Worm (Caenorhabditis elegans): ENCODE data around the gene daf-41.

daf-41 gene

DNA sequence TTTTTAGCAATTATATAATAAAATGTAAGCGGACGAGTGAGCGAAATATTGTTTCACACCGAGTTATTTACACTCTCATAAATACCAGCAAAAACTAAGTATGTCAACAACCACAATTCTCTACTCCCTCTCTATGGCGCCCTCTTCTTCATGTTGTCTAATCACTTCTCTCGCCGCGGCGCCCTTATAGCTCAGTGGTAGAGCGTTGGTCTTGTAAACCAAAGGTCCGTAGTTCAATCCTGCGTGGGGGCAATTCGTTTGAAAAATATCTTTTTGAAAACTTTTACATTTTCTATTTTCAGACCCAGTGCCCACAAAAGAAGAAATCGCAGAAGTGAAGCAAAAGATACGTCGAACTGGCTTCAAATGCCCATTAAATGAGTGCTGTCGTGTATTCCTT is 31.2 kb upstream of the daf-41 start (continued):
- no peak for TF ChIP-seq nhr-85 (tag)
- no peak for TF ChIP-seq C34B4.2 (tag; optimal IDR thresholded peaks at IDR 0.05)
- no peak for TF ChIP-seq hpl-2 (GFP tag; optimal IDR thresholded peaks at IDR 0.05)
- TF ChIP-seq unc-62 (GFP tag; optimal IDR thresholded peaks at IDR 0.05): no peak
- no peak for TF ChIP-seq alr-1 (tag; optimal IDR thresholded peaks at IDR 0.05; ENCODE audit: borderline replicate concordance)
- TF ChIP-seq unc-130 (tag; optimal IDR thresholded peaks at IDR 0.05): peak; percentile 56
- TF ChIP-seq zag-1 (tag; optimal IDR thresholded peaks at IDR 0.05): no peak
- TF ChIP-seq tbx-2 (tag; optimal IDR thresholded peaks at IDR 0.05): peak; percentile 56
- no peak for TF ChIP-seq nhr-11 (tag; optimal IDR thresholded peaks at IDR 0.05)
- peak; percentile 40 to 63 (median 62) for TF ChIP-seq ceh-82 (tag; optimal IDR thresholded peaks at IDR 0.05)
- TF ChIP-seq fkh-8 (tag; optimal IDR thresholded peaks at IDR 0.05): peak; percentile 39
- TF ChIP-seq lir-3 (tag; optimal IDR thresholded peaks at IDR 0.05; ENCODE audit: poor library complexity): peak; percentile 61

DNA sequence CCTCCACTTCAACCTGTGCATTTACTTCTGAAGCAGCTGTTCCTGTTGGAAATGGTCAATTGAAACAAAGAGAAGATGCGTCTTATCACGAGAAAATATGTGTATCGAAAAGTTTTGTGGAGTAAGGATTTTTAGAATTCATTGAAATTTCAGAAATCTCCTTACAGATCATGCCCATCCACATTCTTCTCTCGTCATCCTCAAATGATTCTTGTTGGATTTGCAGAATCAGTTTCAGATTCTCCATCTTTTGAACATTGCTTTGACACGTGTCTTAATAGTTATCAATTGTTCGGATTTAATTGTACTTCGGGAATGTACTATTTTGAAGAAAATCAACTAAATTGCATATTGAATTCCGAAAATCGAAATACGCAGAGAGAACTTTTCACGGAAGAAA is 29.5 kb upstream of the daf-41 start:
- TF ChIP-seq fkh-10 (GFP tag; optimal IDR thresholded peaks at IDR 0.05) (no peak), egl-13 (tag; optimal IDR thresholded peaks at IDR 0.05) (no peak), lin-15B (tag; optimal IDR thresholded peaks at IDR 0.05) (no peak), lin-13 (GFP tag; optimal IDR thresholded peaks at IDR 0.05) (no peak), swsn-7 (tag; optimal IDR thresholded peaks at IDR 0.05) (no peak)

DNA sequence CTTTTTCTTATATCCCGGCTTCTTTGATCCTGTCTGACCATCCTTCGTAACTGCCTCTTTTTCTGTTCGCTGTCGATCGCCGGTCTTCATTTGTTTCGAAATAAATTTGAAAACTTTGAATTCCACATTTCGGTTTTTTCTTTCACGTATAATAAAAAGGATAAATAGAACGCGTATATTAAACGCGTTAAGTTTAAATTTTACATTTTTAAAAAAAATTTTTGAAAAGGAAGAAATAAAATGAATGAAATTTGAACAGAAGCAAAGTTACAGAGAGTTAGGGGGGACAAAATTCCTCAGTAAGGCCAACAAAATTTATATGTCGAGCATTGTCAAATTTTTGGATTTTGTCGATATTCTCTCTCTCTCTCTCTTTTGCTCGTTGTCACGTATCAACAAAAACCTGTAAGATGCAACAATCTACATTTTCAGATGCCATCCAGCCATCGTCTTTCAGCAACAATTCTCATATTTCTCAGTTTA is 27.3 kb upstream of the daf-41 start, which contains the start of the genes T15B12.2 and F52C9.5:
TSS of gene T15B12.2 (minus strand) at position 101 of the 483 bp plus-strand sequence.
TSS of gene F52C9.5 (plus strand) at position 433 of the 483 bp plus-strand sequence.
- no peak for TF ChIP-seq xbp-1 (tag; optimal IDR thresholded peaks at IDR 0.05)

DNA sequence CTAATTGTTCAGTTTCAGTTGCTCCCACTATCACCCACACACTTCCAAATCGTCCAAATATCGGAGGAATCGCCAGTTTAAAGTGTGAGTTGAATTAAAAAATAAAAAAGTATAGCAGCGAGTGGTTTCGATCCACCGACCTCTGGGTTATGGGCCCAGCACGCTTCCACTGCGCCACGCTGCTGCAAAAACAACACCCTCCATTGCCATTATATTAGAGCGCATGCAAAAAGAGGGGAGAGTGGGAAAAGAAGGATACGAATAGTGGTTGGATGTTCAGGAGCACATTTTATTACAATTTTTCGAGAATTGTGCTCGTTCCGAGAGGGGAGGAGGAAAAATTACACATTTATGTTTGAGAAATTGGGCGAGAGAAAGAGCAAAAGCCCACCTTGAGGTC is 20.3 kb upstream of the daf-41 start:
- TF ChIP-seq lin-35 (GFP tag; optimal IDR thresholded peaks at IDR 0.05) (peak; percentile 43 to 61), elt-2 (tag; optimal IDR thresholded peaks at IDR 0.05) (peak; percentile 40), isw-1 (GFP tag; IDR thresholded peaks at IDR 0.05) (no peak; the same call in 1 of the 2 replicates), sox-4 (tag; optimal IDR thresholded peaks at IDR 0.05) (no peak), F16B12.6 (tag; optimal IDR thresholded peaks at IDR 0.05) (no peak), unc-98 (GFP tag; IDR thresholded peaks at IDR 0.05) (0 out of 2 replicates have a peak, but pooled peaks have one; percentile 27), lin-39 (tag; optimal IDR thresholded peaks at IDR 0.05) (peak; percentile 43), mab-9 (GFP tag; IDR thresholded peaks at IDR 0.05) (no peak), ceh-88 (GFP tag; IDR thresholded peaks at IDR 0.05) (0 out of 2 replicates have a peak, but pooled peaks have one; percentile 8), tbx-2 (tag; optimal IDR thresholded peaks at IDR 0.05) (peak; percentile 57), dsc-1 (tag; optimal IDR thresholded peaks at IDR 0.05) (peak; percentile 76), nhr-28 (tag; optimal IDR thresholded peaks at IDR 0.05) (no peak), fkh-10 (GFP tag; optimal IDR thresholded peaks at IDR 0.05) (no peak), nhr-11 (tag; optimal IDR thresholded peaks at IDR 0.05) (no peak), ceh-63 (GFP tag; optimal IDR thresholded peaks at IDR 0.05) (peak; percentile 39), ztf-11 (tag; optimal IDR thresholded peaks at IDR 0.05) (peak in 1 of 2 experiments; percentile 51), rnt-1 (tag; optimal IDR thresholded peaks at IDR 0.05) (peak; percentile 81), nhr-84 (tag; optimal IDR thresholded peaks at IDR 0.05) (no peak), mep-1 (tag; optimal IDR thresholded peaks at IDR 0.05) (peak; percentile 64), mef-2 (tag; optimal IDR thresholded peaks at IDR 0.05) (no peak), unc-86 (tag; optimal IDR thresholded peaks at IDR 0.05) (peak; percentile 16), nhr-19 (GFP tag; conservative IDR thresholded peaks at IDR 0.05) (peak; percentile 81), C16A3.4 (tag; optimal IDR thresholded peaks at IDR 0.05) (peak; percentile 40), xbp-1 (tag; optimal IDR thresholded peaks at IDR 0.05) (peak; percentile 57), nhr-71 (tag; optimal IDR thresholded peaks at IDR 0.05) (peak; percentile 83), hpl-2 (GFP tag; optimal IDR thresholded peaks at IDR 0.05) (no peak), mdl-1 (tag; optimal IDR thresholded peaks at IDR 0.05) (peak in 1 of 2 experiments; percentile 37), zag-1 (tag; optimal IDR thresholded peaks at IDR 0.05) (no peak), nhr-20 (tag; optimal IDR thresholded peaks at IDR 0.05) (no peak), nhr-237 (tag; optimal IDR thresholded peaks at IDR 0.05) (no peak), ceh-90 (tag; optimal IDR thresholded peaks at IDR 0.05) (no peak), nhr-77 (tag; optimal IDR thresholded peaks at IDR 0.05) (peak; percentile 32), swsn-7 (tag; optimal IDR thresholded peaks at IDR 0.05) (peak; percentile 65), skn-1 (tag; optimal IDR thresholded peaks at IDR 0.05) (peak; percentile 59), fos-1 (tag; optimal IDR thresholded peaks at IDR 0.05) (no peak), lin-14 (GFP tag; optimal IDR thresholded peaks at IDR 0.05) (peak; percentile 81)
